Fruit fly (Drosophila melanogaster) whole organism, adult: ENCODE measurements around the gene CCDC53.
A peak's percentile ranks its signal among the peaks of the same experiment; 100 is the strongest.

ENCODE experiments used
- CG11617 ChIP-seq: fragments of 200-800 bp; sonication (Bioruptor generic); optimal IDR thresholded peaks from 2 replicates; lab custom pipeline; 2017; ENCODE audit warnings: mild to moderate bottlenecking, missing biosample characterization, missing genetic modification reagents, missing genetic modification characterization
- CG12768 ChIP-seq: fragments of 200-800 bp; sonication (Bioruptor generic); optimal IDR thresholded peaks from 2 replicates; lab custom pipeline; 2017; ENCODE audit warnings: missing biosample characterization, missing genetic modification characterization, mild to moderate bottlenecking, moderate library complexity, missing genetic modification reagents
- CG1620 ChIP-seq: fragments of 200-800 bp; sonication (Bioruptor generic); optimal IDR thresholded peaks from 2 replicates; lab custom pipeline; 2016; ENCODE audit warnings: missing biosample characterization, missing genetic modification characterization
- CG5204 ChIP-seq: fragments of 200-800 bp; sonication (Bioruptor generic); optimal IDR thresholded peaks from 2 replicates; lab custom pipeline; 2016; ENCODE audit warnings: missing biosample characterization, missing genetic modification characterization
- CG7101 ChIP-seq: fragments of 200-800 bp; sonication (Bioruptor generic); optimal IDR thresholded peaks from 2 replicates; lab custom pipeline; 2018; ENCODE audit warnings: missing biosample characterization, mild to moderate bottlenecking, missing genetic modification characterization, moderate library complexity
- Clk ChIP-seq: fragments of 200-800 bp; sonication (Bioruptor generic); optimal IDR thresholded peaks from 2 replicates; lab custom pipeline; 2017; ENCODE audit warnings: missing biosample characterization, missing genetic modification characterization
- cic ChIP-seq: fragments of 200-800 bp; sonication (Bioruptor generic); optimal IDR thresholded peaks from 2 replicates; lab custom pipeline; 2017; ENCODE audit warnings: missing biosample characterization, mild to moderate bottlenecking, missing genetic modification characterization, moderate library complexity
- kay ChIP-seq: fragments of 200-800 bp; sonication (Bioruptor generic); peaks from one replicate; lab custom pipeline; 2016; ENCODE audit warnings: missing biosample characterization, missing genetic modification characterization, borderline replicate concordance
- ovo ChIP-seq: fragments of 200-800 bp; sonication (Bioruptor generic); optimal IDR thresholded peaks from 2 replicates; lab custom pipeline; 2016; ENCODE audit warnings: missing biosample characterization, missing genetic modification characterization
- pad ChIP-seq: fragments of 200-800 bp; sonication (Bioruptor generic); optimal IDR thresholded peaks from 3 replicates; lab custom pipeline; 2017; ENCODE audit warnings: missing biosample characterization, missing genetic modification characterization, mild to moderate bottlenecking, moderate library complexity, missing genetic modification reagents
- tj ChIP-seq: fragments of 200-800 bp; sonication (Bioruptor generic); optimal IDR thresholded peaks from 3 replicates; lab custom pipeline; 2017; ENCODE audit warnings: missing biosample characterization, mild to moderate bottlenecking, missing genetic modification characterization, moderate library complexity

dm6 chr2L:7993062-7993685 is 47.7 kb upstream of the CCDC53 start:
- no peak for TF ChIP-seq CG5204 (GFP tag; lab: Kevin White, UChicago)
- no peak for TF ChIP-seq tj (GFP tag; lab: Kevin White, UChicago)
- TF ChIP-seq kay (GFP tag; lab: Kevin White, UChicago): peak; percentile 26
- TF ChIP-seq ovo (GFP tag; lab: Kevin White, UChicago): no peak
- peak; percentile 90 for TF ChIP-seq cic
- no peak for TF ChIP-seq CG7101
- TF ChIP-seq CG12768 (GFP tag; lab: Kevin White, UChicago): no peak
- TF ChIP-seq pad: no peak
- no peak for TF ChIP-seq CG1620
- no peak for TF ChIP-seq CG11617 (GFP tag; lab: Kevin White, UChicago)
- no peak for TF ChIP-seq Clk (GFP tag; lab: Kevin White, UChicago)
